Worm (Caenorhabditis elegans): Measurements from ENCODE around the gene C09E10.3.

DNA sequence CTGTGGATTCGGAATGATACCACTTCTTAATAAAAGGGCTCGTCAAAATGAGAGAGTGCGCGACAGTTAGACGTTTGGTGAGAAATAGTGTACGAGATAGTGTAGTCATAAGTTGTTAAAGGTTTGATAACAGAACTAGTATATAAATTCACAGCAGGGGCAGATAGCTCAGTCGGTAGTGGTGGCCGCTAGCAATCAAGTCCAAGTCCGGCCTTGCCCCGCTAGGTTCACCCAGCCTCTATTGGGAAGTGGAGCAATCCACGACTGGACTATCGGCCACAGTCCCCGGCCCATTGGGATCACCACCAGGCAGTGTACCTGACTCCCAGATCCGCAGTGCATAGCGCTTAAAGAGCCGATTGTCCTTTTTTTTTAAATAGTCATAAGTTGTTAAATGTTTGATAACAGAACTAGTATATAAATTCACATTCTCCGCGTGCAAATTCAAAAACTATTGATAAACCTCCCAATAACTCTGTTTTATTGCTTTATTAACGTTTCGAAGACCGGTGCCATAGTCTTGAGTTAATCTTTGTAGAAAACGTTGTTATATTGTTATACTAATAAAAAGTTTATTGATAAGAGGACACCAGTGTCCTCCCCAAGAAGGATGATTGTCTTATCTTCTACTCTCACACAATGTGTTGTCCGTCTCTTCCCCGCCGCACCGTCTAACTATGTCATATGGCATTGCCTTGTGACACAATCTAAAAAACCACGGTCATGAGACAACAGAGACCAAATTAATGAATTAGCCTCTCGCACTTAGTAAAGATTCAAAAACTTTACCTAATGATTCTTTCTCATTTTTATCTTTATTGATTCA, 19.7 kb upstream of the C09E10.3 start:
- no peak for TF ChIP-seq flt-1 (GFP tag; IDR thresholded peaks at IDR 0.05)
- no peak for TF ChIP-seq med-1 (GFP tag; optimal IDR thresholded peaks at IDR 0.05; ENCODE audit: insufficient read depth)

Data from whole organism, midembryonic.